Fruit fly (Drosophila melanogaster) whole organism, wandering third instar larva: ENCODE results near the gene elB.

Experiments
- Abd-B ChIP-seq: fragments of >200 bp; optimal IDR thresholded peaks from 2 replicates; lab custom pipeline; 2017; ENCODE audit warnings: missing biosample characterization, missing genetic modification characterization
- CG32264 ChIP-seq: fragments of 200-800 bp; sonication (Bioruptor generic); optimal IDR thresholded peaks from 2 replicates; lab custom pipeline; 2016; ENCODE audit warnings: missing biosample characterization, missing genetic modification characterization
- CG9705 ChIP-seq: fragments of 200-800 bp; sonication (Bioruptor generic); optimal IDR thresholded peaks from 2 replicates; lab custom pipeline; 2018; ENCODE audit warnings: missing biosample characterization, mild to moderate bottlenecking, missing genetic modification characterization
- CrebA ChIP-seq: fragments of 200-800 bp; sonication (Bioruptor generic); optimal IDR thresholded peaks from 2 replicates; lab custom pipeline; 2016; ENCODE audit warnings: missing biosample characterization, mild to moderate bottlenecking, missing genetic modification characterization, borderline replicate concordance
- Dfd ChIP-seq: fragments of >200 bp; optimal IDR thresholded peaks from 2 replicates; lab custom pipeline; 2017; ENCODE audit warnings: missing biosample characterization, missing genetic modification characterization
- Dif ChIP-seq: fragments of 200-275, 200-300 bp; sonication (Bioruptor generic); optimal IDR thresholded peaks from 2 replicates; lab custom pipeline; 2018; ENCODE audit warnings: missing biosample characterization, missing genetic modification characterization; ENCODE audit not compliant: partially characterized antibody
- HLH106 ChIP-seq: fragments of 200-800 bp; optimal IDR thresholded peaks from 3 replicates; lab custom pipeline; 2019; ENCODE audit warnings: missing biosample characterization, mild to moderate bottlenecking, missing genetic modification characterization, moderate library complexity
- Hnf4 ChIP-seq: fragments of 200-800 bp; sonication (Bioruptor generic); optimal IDR thresholded peaks from 2 replicates; lab custom pipeline; 2016; ENCODE audit warnings: missing biosample characterization, mild to moderate bottlenecking, missing genetic modification characterization
- Hr78 ChIP-seq: fragments of >200 bp; optimal IDR thresholded peaks from 2 replicates; lab custom pipeline; 2017; ENCODE audit warnings: missing biosample characterization, missing genetic modification characterization
- Hr83 ChIP-seq: fragments of 200-300 bp; sonication (Bioruptor generic); optimal IDR thresholded peaks from 2 replicates; lab custom pipeline; 2016; ENCODE audit warnings: missing biosample characterization, mild to moderate bottlenecking, missing genetic modification characterization, moderate library complexity; ENCODE audit not compliant: poor library complexity, severe bottlenecking
- Jra ChIP-seq: sonication (Bioruptor generic); optimal IDR thresholded peaks from 2 replicates; lab custom pipeline; 2016; ENCODE audit warnings: missing biosample characterization, missing genetic modification characterization
- N ChIP-seq: fragments of >200 bp; optimal IDR thresholded peaks from 2 replicates; lab custom pipeline; 2018; ENCODE audit warnings: missing biosample characterization, missing external identifiers, missing genetic modification characterization
- OdsH ChIP-seq: fragments of 200-800 bp; sonication (Bioruptor generic); optimal IDR thresholded peaks from 2 replicates; lab custom pipeline; 2016; ENCODE audit warnings: missing biosample characterization, mild to moderate bottlenecking, missing genetic modification characterization
- Rel ChIP-seq, 2 experiments: fragments of 200-800 bp; sonication (Bioruptor generic) in 1 of 2; optimal IDR thresholded peaks; 2 replicates in 1 of 2; 3 replicates in 1 of 2; lab custom pipeline; 2016 to 2019; ENCODE audit warnings: mild to moderate bottlenecking in 2 of 2, missing biosample characterization in 2 of 2, missing genetic modification characterization in 2 of 2, moderate library complexity in 1 of 2
- Sp1 ChIP-seq: fragments of 200-800 bp; sonication (Bioruptor generic); optimal IDR thresholded peaks from 3 replicates; lab custom pipeline; 2019; ENCODE audit warnings: missing biosample characterization, mild to moderate bottlenecking, missing genetic modification characterization, moderate library complexity
- Vsx2 ChIP-seq: fragments of 200-300, 225-300 bp; sonication (Bioruptor generic); optimal IDR thresholded peaks from 2 replicates; lab custom pipeline; 2018; ENCODE audit warnings: missing biosample characterization, missing genetic modification characterization; ENCODE audit not compliant: partially characterized antibody
- br ChIP-seq: fragments of 200-800 bp; sonication (Bioruptor generic); optimal IDR thresholded peaks from 2 replicates; lab custom pipeline; 2016; ENCODE audit warnings: missing biosample characterization, missing genetic modification characterization
- dmrt93B ChIP-seq: fragments of 200-800 bp; sonication (Bioruptor generic); optimal IDR thresholded peaks from 2 replicates; lab custom pipeline; 2018; ENCODE audit warnings: missing biosample characterization, mild to moderate bottlenecking, missing genetic modification characterization
- ey ChIP-seq: fragments of 200-800 bp; sonication (Bioruptor generic); optimal IDR thresholded peaks from 2 replicates; lab custom pipeline; 2016; ENCODE audit warnings: missing biosample characterization, missing genetic modification characterization
- foxo ChIP-seq, 2 experiments: fragments of 200-800 bp; sonication (Bioruptor generic); optimal IDR thresholded peaks; 2 replicates in 1 of 2; 3 replicates in 1 of 2; lab custom pipeline; 2016 to 2017; ENCODE audit warnings: missing biosample characterization in 2 of 2, missing genetic modification characterization in 2 of 2
- fru ChIP-seq: fragments of 200-800 bp; sonication (Bioruptor generic); optimal IDR thresholded peaks from 3 replicates; lab custom pipeline; 2016; ENCODE audit warnings: missing biosample characterization, mild to moderate bottlenecking, missing genetic modification characterization
- h ChIP-seq: fragments of 200-800 bp; sonication (Bioruptor generic); optimal IDR thresholded peaks from 3 replicates; lab custom pipeline; 2016; ENCODE audit warnings: missing biosample characterization, mild to moderate bottlenecking, missing genetic modification characterization
- jim ChIP-seq: fragments of 175-275, 200-325 bp; sonication (Bioruptor generic); optimal IDR thresholded peaks from 2 replicates; lab custom pipeline; 2016; ENCODE audit warnings: missing biosample characterization, mild to moderate bottlenecking, missing genetic modification characterization
- lola ChIP-seq: fragments of >200 bp; optimal IDR thresholded peaks from 2 replicates; lab custom pipeline; 2017; ENCODE audit warnings: missing biosample characterization, missing genetic modification characterization
- pan ChIP-seq: fragments of >200 bp; optimal IDR thresholded peaks from 2 replicates; lab custom pipeline; 2017
- rgr ChIP-seq: fragments of 200-800 bp; sonication (Bioruptor generic); optimal IDR thresholded peaks from 3 replicates; lab custom pipeline; 2016; ENCODE audit warnings: missing biosample characterization, mild to moderate bottlenecking, missing genetic modification characterization
- sage ChIP-seq: fragments of 200-800 bp; sonication (Bioruptor generic); optimal IDR thresholded peaks from 2 replicates; lab custom pipeline; 2016; ENCODE audit warnings: missing biosample characterization, mild to moderate bottlenecking, missing genetic modification characterization
- sv ChIP-seq: fragments of 200-800 bp; sonication (Bioruptor generic); optimal IDR thresholded peaks from 3 replicates; lab custom pipeline; 2016; ENCODE audit warnings: missing biosample characterization, missing genetic modification characterization
- usp ChIP-seq: fragments of >200 bp; optimal IDR thresholded peaks from 2 replicates; lab custom pipeline; 2017; ENCODE audit warnings: missing biosample characterization, missing genetic modification characterization

The elB gene

dm6 chr2L:14410331-14410730 is 982 bp upstream of the elB start:
- no peak for TF ChIP-seq Rel (GFP tag; optimal IDR thresholded peaks at IDR 0.05; lab: Kevin White, UChicago)
- peak; percentile 75 for TF ChIP-seq Rel (tag; optimal IDR thresholded peaks at IDR 0.05; lab: Kevin White, UChicago)
- peak; percentile 1 for TF ChIP-seq fru (GFP tag; lab: Kevin White, UChicago)
- TF ChIP-seq OdsH (GFP tag; lab: Kevin White, UChicago): no peak

DNA sequence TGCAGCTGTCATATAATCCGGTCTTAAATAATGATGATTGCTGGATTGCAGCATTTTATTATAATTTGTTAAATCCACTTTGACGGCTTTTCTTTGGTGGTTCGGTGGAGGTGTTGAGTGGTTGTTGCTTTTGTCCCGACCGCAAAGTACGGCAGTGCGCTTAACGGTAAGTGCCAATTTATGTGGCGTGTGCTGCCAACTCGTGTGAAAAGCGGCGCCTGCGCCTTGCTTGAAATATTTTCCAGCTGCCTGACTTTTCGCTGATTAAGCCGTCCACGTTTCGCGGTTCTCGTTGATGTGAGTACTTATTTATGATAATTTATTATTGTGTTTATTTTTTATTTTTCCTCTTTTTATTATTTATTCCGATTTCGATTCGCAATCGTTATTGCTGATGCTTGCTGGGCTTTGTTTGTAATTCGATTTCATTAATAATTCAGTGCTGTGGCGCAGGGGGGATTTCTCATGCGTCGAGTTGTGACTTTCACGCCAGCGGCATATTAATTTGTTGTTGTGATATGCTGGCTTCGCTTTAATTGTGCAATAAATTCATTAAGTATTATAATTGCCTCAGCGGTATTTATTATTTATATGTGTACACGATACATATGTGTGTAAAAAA is 855 bp downstream of the elB start:
- TF ChIP-seq Rel (GFP tag; optimal IDR thresholded peaks at IDR 0.05; lab: Kevin White, UChicago) (no peak), Rel (tag; optimal IDR thresholded peaks at IDR 0.05; lab: Kevin White, UChicago) (peak; percentile 72), dmrt93B (GFP tag; lab: Kevin White, UChicago) (no peak)
- TF ChIP-seq, all 38 proteins: peak for 1

DNA sequence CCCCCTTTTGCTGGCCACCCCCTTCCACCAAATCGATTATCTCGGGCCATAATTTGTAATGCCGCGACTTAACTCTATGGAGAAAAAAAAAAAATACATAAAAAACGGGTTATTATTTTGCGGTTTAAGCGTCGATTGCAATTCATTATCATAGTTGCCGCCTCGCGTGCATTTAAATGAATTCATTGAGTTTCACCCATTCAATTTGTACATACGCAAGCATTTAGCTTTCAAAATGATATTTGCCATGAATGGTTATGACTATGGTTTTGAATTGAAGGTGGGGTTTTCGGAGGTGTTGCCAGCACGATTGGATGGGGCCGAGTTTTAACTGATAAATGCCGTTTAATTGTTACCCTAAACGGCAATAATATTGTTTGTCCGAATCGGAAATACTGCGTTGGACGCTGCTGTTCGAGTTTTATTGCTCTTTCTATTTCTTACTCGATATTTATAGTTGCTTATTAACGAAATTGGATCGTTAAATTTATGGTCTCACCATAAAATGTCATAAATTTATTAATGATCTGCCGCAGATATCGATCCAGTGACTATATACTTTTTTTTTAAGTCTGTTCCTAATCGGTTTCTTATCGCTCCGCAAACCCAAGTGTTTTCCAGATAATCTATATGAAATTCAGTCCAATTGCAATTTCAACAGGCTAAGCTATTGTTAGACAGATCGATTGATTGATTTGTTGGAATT is 4.5 kb downstream of the elB start:
- TF ChIP-seq N (GFP tag; lab: Kevin White, UChicago): no peak
- no peak for TF ChIP-seq Hnf4 (GFP tag; lab: Kevin White, UChicago)
- TF ChIP-seq CrebA (GFP tag; lab: Kevin White, UChicago): peak; percentile 60
- peak; percentile 3 for TF ChIP-seq h (GFP tag; lab: Kevin White, UChicago)
- peak in 1 of 2 experiments; percentile 18 for TF ChIP-seq foxo (GFP tag; optimal IDR thresholded peaks at IDR 0.05; lab: Kevin White, UChicago)
- no peak for TF ChIP-seq br (GFP tag; lab: Kevin White, UChicago)
- peak; percentile 13 for TF ChIP-seq Sp1 (GFP tag; lab: Kevin White, UChicago)

DNA sequence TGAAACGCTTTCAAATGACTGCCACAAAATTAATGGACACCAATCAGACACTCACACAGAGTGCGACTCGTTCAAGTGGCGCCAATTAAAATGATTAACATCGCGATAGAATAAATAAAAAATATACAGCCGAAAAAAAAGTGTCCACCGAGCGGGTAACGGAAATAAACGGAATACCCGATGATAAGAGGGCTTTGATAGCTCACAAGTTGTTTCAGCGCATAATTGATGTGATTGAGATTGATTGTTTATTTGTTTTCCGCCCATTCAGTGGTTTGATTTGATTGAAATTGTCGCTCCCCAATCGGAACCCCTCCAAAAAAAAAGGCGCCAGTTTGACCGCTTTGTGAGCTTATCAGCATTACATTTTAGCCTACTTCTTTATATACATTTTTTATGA is 5.8 kb downstream of the elB start:
- TF ChIP-seq CG9705 (no peak), dmrt93B (GFP tag; lab: Kevin White, UChicago) (no peak), Rel (GFP tag; optimal IDR thresholded peaks at IDR 0.05; lab: Kevin White, UChicago) (no peak), Rel (tag; optimal IDR thresholded peaks at IDR 0.05; lab: Kevin White, UChicago) (peak; percentile 18)

DNA sequence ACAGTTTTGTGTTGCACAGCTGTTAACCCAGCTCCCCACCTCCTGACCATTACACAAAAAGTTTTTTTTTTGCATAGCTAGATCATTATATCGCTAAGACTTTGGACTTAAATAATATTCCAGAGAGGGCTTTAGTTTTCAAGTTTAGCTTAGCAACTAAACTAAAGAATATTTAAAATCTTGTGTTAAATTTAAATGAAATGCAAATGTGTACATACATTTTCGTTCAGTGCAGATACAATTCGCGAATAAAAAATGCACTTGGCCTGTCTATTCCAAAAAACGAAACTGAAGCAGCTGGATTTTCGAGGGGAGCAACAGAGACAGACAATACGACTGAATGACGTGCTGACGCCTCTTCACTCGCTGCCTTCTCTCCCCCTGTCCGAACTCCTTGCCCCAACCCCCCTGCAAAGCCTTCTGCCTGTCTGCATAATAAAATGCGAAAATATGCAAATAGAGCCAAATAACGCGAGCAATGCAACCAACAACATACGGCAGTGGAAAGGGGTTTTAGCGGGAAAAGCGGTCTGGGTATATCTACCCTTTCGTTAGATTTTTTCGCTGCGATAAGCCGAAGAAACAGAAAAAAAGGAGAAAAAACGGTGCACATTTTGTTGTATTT is 7.6 kb downstream of the elB start:
- TF ChIP-seq rgr (GFP tag; lab: Kevin White, UChicago) (no peak), CG9705 (no peak), h (GFP tag; lab: Kevin White, UChicago) (peak; percentile 20), Hnf4 (GFP tag; lab: Kevin White, UChicago) (no peak), Jra (no peak), foxo (GFP tag; optimal IDR thresholded peaks at IDR 0.05; lab: Kevin White, UChicago) (peak in 1 of 2 experiments; percentile 3)

DNA sequence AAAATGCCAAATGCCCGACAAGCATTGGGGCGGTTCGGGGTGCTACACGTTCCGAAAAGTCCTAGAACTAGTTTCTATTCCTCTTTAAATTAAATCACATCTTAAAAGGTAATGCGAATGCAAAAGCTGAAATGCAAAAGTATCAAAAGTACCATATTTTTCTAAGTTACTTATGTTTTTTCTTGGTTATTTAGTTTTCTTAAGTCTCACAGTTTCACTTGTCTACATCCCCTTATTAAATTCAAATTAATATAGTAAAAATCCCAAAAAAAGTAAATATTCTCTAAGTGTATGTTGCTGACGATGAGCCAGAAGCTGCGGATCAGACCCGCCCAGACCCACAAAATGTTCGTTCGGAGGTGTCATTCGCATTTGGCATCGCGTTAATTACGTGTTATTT is 8.7 kb downstream of the elB start:
- peak; percentile 75 for TF ChIP-seq HLH106 (tag; lab: Kevin White, UChicago)
- TF ChIP-seq CG9705: no peak
- TF ChIP-seq CG32264: no peak
- peak; percentile 35 for TF ChIP-seq Sp1 (GFP tag; lab: Kevin White, UChicago)
- peak; percentile 11 for TF ChIP-seq rgr (GFP tag; lab: Kevin White, UChicago)
- TF ChIP-seq foxo (GFP tag; optimal IDR thresholded peaks at IDR 0.05; lab: Kevin White, UChicago): peak in 1 of 2 experiments; percentile 49
- TF ChIP-seq OdsH (GFP tag; lab: Kevin White, UChicago): peak; percentile 26
- peak; percentile 31 for TF ChIP-seq h (GFP tag; lab: Kevin White, UChicago)
- TF ChIP-seq fru (GFP tag; lab: Kevin White, UChicago): peak; percentile 34
- TF ChIP-seq ey (GFP tag; lab: Kevin White, UChicago): peak; percentile 7
- no peak for TF ChIP-seq sv (GFP tag; lab: Kevin White, UChicago)
- TF ChIP-seq dmrt93B (GFP tag; lab: Kevin White, UChicago): peak; percentile 44
- no peak for TF ChIP-seq Rel (GFP tag; optimal IDR thresholded peaks at IDR 0.05; lab: Kevin White, UChicago)
- no peak for TF ChIP-seq Rel (tag; optimal IDR thresholded peaks at IDR 0.05; lab: Kevin White, UChicago)
- no peak for TF ChIP-seq Hnf4 (GFP tag; lab: Kevin White, UChicago)
- peak; percentile 1 for TF ChIP-seq br (GFP tag; lab: Kevin White, UChicago)

DNA sequence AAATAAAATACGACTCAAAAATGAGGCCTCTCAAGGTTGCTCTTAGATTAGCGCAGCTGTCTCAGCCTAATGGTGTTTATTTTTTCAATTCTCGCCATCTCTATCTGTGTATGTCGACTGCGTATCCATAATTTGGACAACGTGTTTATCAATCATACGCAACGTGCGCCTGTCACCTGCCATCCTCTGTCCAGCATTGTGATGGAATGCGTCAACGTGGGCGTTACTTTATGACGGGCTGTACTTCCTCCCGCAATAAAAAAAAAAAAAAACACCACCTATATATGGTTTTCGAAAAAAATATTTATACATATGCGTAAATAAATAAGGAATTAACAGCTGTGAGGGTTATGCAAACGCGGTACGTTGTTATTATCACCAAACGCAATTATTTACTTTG is 10.0 kb downstream of the elB start:
- TF ChIP-seq Vsx2 (GFP tag; lab: Kevin White, UChicago): no peak
- peak; percentile 25 for TF ChIP-seq Hr83
- TF ChIP-seq sage: no peak
- TF ChIP-seq ey (GFP tag; lab: Kevin White, UChicago): no peak
- no peak for TF ChIP-seq Rel (GFP tag; optimal IDR thresholded peaks at IDR 0.05; lab: Kevin White, UChicago)
- no peak for TF ChIP-seq Rel (tag; optimal IDR thresholded peaks at IDR 0.05; lab: Kevin White, UChicago)
- TF ChIP-seq CG9705: no peak
- TF ChIP-seq N (GFP tag; lab: Kevin White, UChicago): no peak
- peak; percentile 21 for TF ChIP-seq fru (GFP tag; lab: Kevin White, UChicago)
- TF ChIP-seq h (GFP tag; lab: Kevin White, UChicago): peak; percentile 11
- TF ChIP-seq CG32264: no peak
- no peak for TF ChIP-seq lola (GFP tag; lab: Kevin White, UChicago)
- TF ChIP-seq Dfd (GFP tag; lab: Kevin White, UChicago): no peak
- TF ChIP-seq br (GFP tag; lab: Kevin White, UChicago): peak; percentile 3
- no peak for TF ChIP-seq Abd-B (GFP tag; lab: Kevin White, UChicago)
- TF ChIP-seq pan (lab: Kevin White, UChicago): no peak
- TF ChIP-seq usp: no peak
- no peak for TF ChIP-seq jim (GFP tag; lab: Kevin White, UChicago)
- no peak for TF ChIP-seq Dif
- TF ChIP-seq Sp1 (GFP tag; lab: Kevin White, UChicago): no peak
- TF ChIP-seq rgr (GFP tag; lab: Kevin White, UChicago): peak; percentile 61
- TF ChIP-seq Hr78 (GFP tag; lab: Kevin White, UChicago): no peak
- no peak for TF ChIP-seq sv (GFP tag; lab: Kevin White, UChicago)
